ENCODE assay signal across 1 worm cellular context in the genomic region with DNA sequence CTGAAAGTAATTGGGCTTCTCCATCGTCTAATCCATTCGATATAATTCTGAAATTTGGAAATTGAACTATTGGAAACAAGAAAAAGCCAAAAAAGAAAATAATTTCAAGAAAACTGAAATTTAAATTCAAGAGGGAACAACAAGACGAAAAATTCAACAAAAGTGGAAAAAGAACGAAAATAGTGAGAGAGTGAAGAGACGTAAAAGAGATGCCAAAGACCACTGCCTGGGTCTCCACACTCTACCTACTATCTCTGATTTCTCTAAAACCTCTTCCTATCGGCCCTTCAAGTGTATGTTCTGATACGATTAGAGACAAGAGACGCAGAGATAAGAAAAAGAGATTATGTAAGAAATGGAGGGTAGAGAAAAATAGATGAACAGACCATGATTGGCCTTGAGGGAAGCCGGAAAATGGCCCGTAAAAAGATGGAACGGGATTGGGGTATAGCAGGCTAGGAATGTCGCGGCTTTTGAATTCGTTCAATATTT.
TF ChIP-seq lines count a peak whose summit lies in the region.

A gene (minus strand): TSS at position 51 of the 492 bp plus-strand sequence.

TF ChIP-seq in whole organism, L4 larva, 104 proteins besides CTCF, POLR2A, EP300 and RAD21 (continued from another document):
- TF ChIP-seq F44E2.7 (GFP tag; IDR thresholded peaks at IDR 0.05; lab: Robert Waterston, UW) (no peak), nhr-6 (tag; optimal IDR thresholded peaks at IDR 0.05; lab: Kevin White, UChicago) (peak; percentile 92), mdl-1 (tag; optimal IDR thresholded peaks at IDR 0.05; lab: Kevin White, UChicago) (peak; percentile 87 to 88), D1046.2 (GFP tag; IDR thresholded peaks at IDR 0.05; lab: Robert Waterston, UW) (no peak), madf-9 (GFP tag; conservative IDR thresholded peaks at IDR 0.05; lab: Robert Waterston, UW) (peak; percentile 25; the same call in 1 of the 2 replicates), cey-2 (tag; optimal IDR thresholded peaks at IDR 0.05; lab: Kevin White, UChicago; ENCODE audit: borderline replicate concordance, insufficient read depth) (peak; percentile 43), hlh-30 (tag; optimal IDR thresholded peaks at IDR 0.05; lab: Kevin White, UChicago; ENCODE audit: insufficient read depth) (peak; percentile 88), nhr-11 (tag; optimal IDR thresholded peaks at IDR 0.05; lab: Kevin White, UChicago) (peak; percentile 47), vab-7 (GFP tag; IDR thresholded peaks at IDR 0.05; lab: Robert Waterston, UW) (no peak), unc-39 (tag; optimal IDR thresholded peaks at IDR 0.05; lab: Kevin White, UChicago) (no peak), lir-3 (tag; optimal IDR thresholded peaks at IDR 0.05; lab: Kevin White, UChicago) (no peak), dmd-9 (GFP tag; IDR thresholded peaks at IDR 0.05; lab: Robert Waterston, UW) (no peak), sdz-12 (GFP tag; optimal IDR thresholded peaks at IDR 0.05; lab: Kevin White, UChicago) (no peak), nhr-77 (tag; optimal IDR thresholded peaks at IDR 0.05; lab: Kevin White, UChicago) (peak; percentile 17), skn-1 (tag; optimal IDR thresholded peaks at IDR 0.05; lab: Kevin White, UChicago) (no peak), T26A8.4 (GFP tag; IDR thresholded peaks at IDR 0.05; lab: Robert Waterston, UW) (peak; percentile 80), nhr-28 (tag; optimal IDR thresholded peaks at IDR 0.05; lab: Kevin White, UChicago) (peak; percentile 65), arid-1 (GFP tag; conservative IDR thresholded peaks at IDR 0.05; lab: Robert Waterston, UW) (peak; percentile 57), zfp-2 (tag; optimal IDR thresholded peaks at IDR 0.05; lab: Kevin White, UChicago) (no peak), nhr-111 (GFP tag; optimal IDR thresholded peaks at IDR 0.05; lab: Kevin White, UChicago) (no peak), F10B5.3 (tag; optimal IDR thresholded peaks at IDR 0.05; lab: Kevin White, UChicago) (peak; percentile 32), attf-4 (tag; optimal IDR thresholded peaks at IDR 0.05; lab: Kevin White, UChicago) (no peak), duxl-1 (tag; optimal IDR thresholded peaks at IDR 0.05; lab: Kevin White, UChicago; ENCODE audit: poor library complexity) (peak; percentile 80), R02D3.7 (tag; optimal IDR thresholded peaks at IDR 0.05; lab: Kevin White, UChicago) (no peak), mep-1 (tag; optimal IDR thresholded peaks at IDR 0.05; lab: Kevin White, UChicago) (peak; percentile 88), madf-5 (GFP tag; IDR thresholded peaks at IDR 0.05; lab: Robert Waterston, UW) (no peak), fos-1 (tag; optimal IDR thresholded peaks at IDR 0.05; lab: Kevin White, UChicago) (no peak), daf-19 (GFP tag; conservative IDR thresholded peaks at IDR 0.05; lab: Robert Waterston, UW) (0 out of 2 replicates have a peak, but pooled peaks have one; percentile 34), hif-1 (tag; optimal IDR thresholded peaks at IDR 0.05; lab: Kevin White, UChicago) (peak in 1 of 2 experiments; percentile 65), lin-1 (GFP tag; IDR thresholded peaks at IDR 0.05; lab: Robert Waterston, UW) (peak; percentile 31; the same call in 1 of the 2 replicates), saeg-2 (GFP tag; IDR thresholded peaks at IDR 0.05; lab: Robert Waterston, UW) (0 out of 2 replicates have a peak, but pooled peaks have one; percentile 37), ZK337.2 (GFP tag; IDR thresholded peaks at IDR 0.05; lab: Robert Waterston, UW) (no peak), ztf-7 (tag; optimal IDR thresholded peaks at IDR 0.05; lab: Kevin White, UChicago) (no peak)
